Fruit fly (Drosophila melanogaster) whole organism, embryonic: ENCODE measurements around the gene CG42591.

ENCODE experiments used
- B-H2 ChIP-seq: fragments of 200-800 bp; sonication (Bioruptor generic); optimal IDR thresholded peaks from 2 replicates; lab custom pipeline; 2018; ENCODE audit warnings: missing biosample characterization, mild to moderate bottlenecking, missing genetic modification characterization
- CG11247 ChIP-seq: fragments of 200-800 bp; sonication (Bioruptor generic); IDR thresholded peaks from 2 replicates; pipeline ENCODE4 v1.3.6; 2022; ENCODE audit warnings: missing biosample characterization, missing genetic modification characterization
- CG12236 ChIP-seq: fragments of 200-800 bp; sonication (Bioruptor generic); optimal IDR thresholded peaks from 2 replicates; lab custom pipeline; 2016; ENCODE audit warnings: missing biosample characterization, missing genetic modification characterization
- CG13894 ChIP-seq: fragments of 200-800 bp; sonication (Bioruptor generic); optimal IDR thresholded peaks from 3 replicates; lab custom pipeline; 2018; ENCODE audit warnings: missing biosample characterization, mild to moderate bottlenecking, missing genetic modification characterization, moderate library complexity
- CG14710 ChIP-seq: fragments of 200-800 bp; sonication (Bioruptor generic); optimal IDR thresholded peaks from 3 replicates; lab custom pipeline; 2019; ENCODE audit warnings: missing biosample characterization, mild to moderate bottlenecking, missing genetic modification characterization, moderate library complexity
- CG15011 ChIP-seq: fragments of 200-800 bp; sonication (Bioruptor generic); optimal IDR thresholded peaks from 3 replicates; lab custom pipeline; 2018; ENCODE audit warnings: missing biosample characterization, mild to moderate bottlenecking, missing genetic modification characterization
- CG1529 ChIP-seq: fragments of 200-800 bp; sonication (Bioruptor generic); optimal IDR thresholded peaks from 3 replicates; lab custom pipeline; 2018; ENCODE audit warnings: missing biosample characterization, missing genetic modification characterization
- CG15696 ChIP-seq: fragments of 200-800 bp; sonication (Bioruptor generic); optimal IDR thresholded peaks from 2 replicates; lab custom pipeline; 2019; ENCODE audit warnings: missing biosample characterization, mild to moderate bottlenecking, missing genetic modification characterization, moderate library complexity
- CG17186 ChIP-seq: fragments of 200-800 bp; sonication (Bioruptor generic); optimal IDR thresholded peaks from 3 replicates; lab custom pipeline; 2017; ENCODE audit warnings: missing biosample characterization, missing genetic modification reagents, missing genetic modification characterization
- CG2120 ChIP-seq: fragments of 200-800 bp; sonication (Bioruptor generic); optimal IDR thresholded peaks from 3 replicates; lab custom pipeline; 2016; ENCODE audit warnings: missing biosample characterization, missing genetic modification characterization
- CG30431 ChIP-seq: fragments of 200-800 bp; sonication (Bioruptor generic); optimal IDR thresholded peaks from 2 replicates; lab custom pipeline; 2017; ENCODE audit warnings: missing biosample characterization, missing genetic modification characterization
- CG31441 ChIP-seq: fragments of 200-800 bp; sonication (Bioruptor generic); IDR thresholded peaks from 2 replicates; pipeline ENCODE4 v1.3.6; 2022; ENCODE audit warnings: missing biosample characterization, missing genetic modification characterization
- CG3995 ChIP-seq: fragments of 200-800 bp; sonication (Bioruptor generic); optimal IDR thresholded peaks from 3 replicates; lab custom pipeline; 2016; ENCODE audit warnings: missing biosample characterization, missing genetic modification characterization
- CG42726 ChIP-seq: fragments of 200-800 bp; sonication (Bioruptor generic); IDR thresholded peaks from 2 replicates; pipeline ENCODE4 v1.3.6; 2022; ENCODE audit warnings: missing biosample characterization, missing genetic modification characterization; ENCODE audit not compliant: partially characterized antibody
- CG6175 ChIP-seq: fragments of 200-800 bp; sonication (Bioruptor generic); IDR thresholded peaks from 3 replicates; pipeline ENCODE4 v1.3.6; 2022; ENCODE audit warnings: missing biosample characterization, missing genetic modification characterization
- CG7372 ChIP-seq: fragments of 200-800 bp; sonication (Bioruptor generic); IDR thresholded peaks from 2 replicates; pipeline ENCODE4 v1.3.6; 2022; ENCODE audit warnings: missing biosample characterization, missing genetic modification characterization
- D19A ChIP-seq: fragments of 200-800 bp; optimal IDR thresholded peaks from 3 replicates; lab custom pipeline; 2019; ENCODE audit warnings: missing biosample characterization, mild to moderate bottlenecking, missing genetic modification characterization, moderate library complexity
- Dbx ChIP-seq: fragments of 200-800 bp; sonication (Bioruptor generic); IDR thresholded peaks from 3 replicates; pipeline ENCODE4 v1.3.6; 2022; ENCODE audit warnings: missing biosample characterization, missing genetic modification characterization
- Eip74EF ChIP-seq, 2 experiments: fragments of 200-800 bp in 1 of 2; fragments of >200 bp in 1 of 2; sonication (Bioruptor generic) in 1 of 2; optimal IDR thresholded peaks; 2 replicates each; lab custom pipeline; 2017 to 2019; ENCODE audit warnings: missing biosample characterization in 2 of 2, missing genetic modification characterization in 2 of 2, mild to moderate bottlenecking in 1 of 2, moderate library complexity in 1 of 2
- Fer1 ChIP-seq: fragments of 200-800 bp; sonication (Bioruptor generic); optimal IDR thresholded peaks from 2 replicates; lab custom pipeline; 2017; ENCODE audit warnings: missing biosample characterization, mild to moderate bottlenecking, missing genetic modification characterization
- Gsc ChIP-seq: fragments of 200-800 bp; sonication (Bioruptor generic); IDR thresholded peaks from 2 replicates; pipeline ENCODE4 v1.3.6; 2022; ENCODE audit warnings: missing biosample characterization, missing genetic modification characterization
- Hmr ChIP-seq: fragments of 200-800 bp; sonication (Bioruptor generic); optimal IDR thresholded peaks from 3 replicates; lab custom pipeline; 2017; ENCODE audit warnings: mild to moderate bottlenecking, missing biosample characterization, missing genetic modification reagents, missing genetic modification characterization
- Hr51 ChIP-seq, 2 experiments: fragments of 200-800 bp; sonication (Bioruptor generic); optimal IDR thresholded peaks; 2 replicates in 1 of 2; 3 replicates in 1 of 2; lab custom pipeline; 2016 to 2018; ENCODE audit warnings: missing biosample characterization in 2 of 2, missing genetic modification characterization in 2 of 2, mild to moderate bottlenecking in 1 of 2, moderate library complexity in 1 of 2
- MTF-1 ChIP-seq: fragments of 200-800 bp; sonication (Bioruptor generic); optimal IDR thresholded peaks from 2 replicates; lab custom pipeline; 2018; ENCODE audit warnings: missing biosample characterization, mild to moderate bottlenecking, missing genetic modification characterization, borderline replicate concordance
- Mad ChIP-seq: fragments of 200-800 bp; sonication (Bioruptor generic); optimal IDR thresholded peaks from 2 replicates; lab custom pipeline; 2016; ENCODE audit warnings: missing biosample characterization, missing genetic modification characterization
- Med ChIP-seq: fragments of 200-800 bp; sonication (Bioruptor generic); peaks from one replicate; lab custom pipeline; 2016; ENCODE audit warnings: missing biosample characterization, missing genetic modification characterization, mild to moderate bottlenecking, inconsistent platforms, moderate library complexity
- Myb ChIP-seq: fragments of 200-800 bp; sonication (Bioruptor generic); optimal IDR thresholded peaks from 2 replicates; lab custom pipeline; 2016; ENCODE audit warnings: missing biosample characterization, missing genetic modification characterization
- NFAT ChIP-seq: fragments of 200-800 bp; sonication (Bioruptor generic); IDR thresholded peaks from 2 replicates; pipeline ENCODE4 v1.3.6; 2022; ENCODE audit warnings: missing biosample characterization, missing genetic modification characterization
- NfI ChIP-seq: fragments of 200-800 bp; sonication (Bioruptor generic); optimal IDR thresholded peaks from 3 replicates; lab custom pipeline; 2018; ENCODE audit warnings: missing biosample characterization, mild to moderate bottlenecking, missing genetic modification characterization, moderate library complexity
- Sox100B ChIP-seq: fragments of 200-800 bp; sonication (Bioruptor generic); optimal IDR thresholded peaks from 3 replicates; lab custom pipeline; 2018; ENCODE audit warnings: missing biosample characterization, mild to moderate bottlenecking, missing genetic modification characterization
- Sox102F ChIP-seq: fragments of 200-800 bp; sonication (Bioruptor generic); optimal IDR thresholded peaks from 2 replicates; lab custom pipeline; 2018; ENCODE audit warnings: missing biosample characterization, mild to moderate bottlenecking, missing genetic modification characterization, moderate library complexity
- ato ChIP-seq: fragments of 200-800 bp; sonication (Bioruptor generic); IDR thresholded peaks from 2 replicates; pipeline ENCODE4 v1.3.6; 2022; ENCODE audit warnings: missing biosample characterization, missing genetic modification characterization; ENCODE audit not compliant: partially characterized antibody
- br ChIP-seq: fragments of >200 bp; optimal IDR thresholded peaks from 2 replicates; lab custom pipeline; 2017
- crp ChIP-seq, 2 experiments: fragments of 200-800 bp; sonication (Bioruptor generic); optimal IDR thresholded peaks; 2 replicates in 1 of 2; 3 replicates in 1 of 2; lab custom pipeline; 2017; ENCODE audit warnings: missing biosample characterization in 2 of 2, missing genetic modification characterization in 2 of 2, mild to moderate bottlenecking in 1 of 2, moderate library complexity in 1 of 2
- dmrt11E ChIP-seq: fragments of 200-800 bp; sonication (Bioruptor generic); optimal IDR thresholded peaks from 3 replicates; lab custom pipeline; 2018; ENCODE audit warnings: missing biosample characterization, mild to moderate bottlenecking, missing genetic modification characterization, moderate library complexity
- dpn ChIP-seq, 2 experiments: fragments of 200-800 bp; sonication (Bioruptor generic); optimal IDR thresholded peaks; 3 replicates each; lab custom pipeline; 2016; ENCODE audit warnings: missing biosample characterization in 2 of 2, missing genetic modification characterization in 2 of 2
- gce ChIP-seq: fragments of 200-800 bp; sonication (Bioruptor generic); IDR thresholded peaks from 3 replicates; pipeline ENCODE4 v1.3.6; 2022; ENCODE audit warnings: missing biosample characterization, missing genetic modification characterization
- gem ChIP-seq: fragments of 200-800 bp; sonication (Bioruptor generic); optimal IDR thresholded peaks from 2 replicates; lab custom pipeline; 2019; ENCODE audit warnings: missing biosample characterization, mild to moderate bottlenecking, missing genetic modification characterization, moderate library complexity
- jigr1 ChIP-seq: fragments of 200-800 bp; sonication (Bioruptor generic); IDR thresholded peaks from 3 replicates; pipeline ENCODE4 v1.3.6; 2022; ENCODE audit warnings: missing biosample characterization, missing genetic modification characterization
- jumu ChIP-seq: fragments of 200-800 bp; sonication (Bioruptor generic); optimal IDR thresholded peaks from 3 replicates; lab custom pipeline; 2016; ENCODE audit warnings: missing biosample characterization, missing genetic modification characterization
- mld ChIP-seq: fragments of 200-800 bp; sonication (Bioruptor generic); IDR thresholded peaks from 3 replicates; pipeline ENCODE4 v1.3.6; 2022; ENCODE audit warnings: missing biosample characterization, missing genetic modification characterization; ENCODE audit not compliant: partially characterized antibody
- psq ChIP-seq: fragments of 200-800 bp; sonication (Bioruptor generic); optimal IDR thresholded peaks from 2 replicates; lab custom pipeline; 2017; ENCODE audit warnings: missing biosample characterization, missing genetic modification characterization
- run ChIP-seq: fragments of 200-800 bp; sonication (Bioruptor generic); optimal IDR thresholded peaks from 3 replicates; lab custom pipeline; 2018; ENCODE audit warnings: missing biosample characterization, mild to moderate bottlenecking, missing genetic modification characterization
- salm ChIP-seq: fragments of 200-800 bp; sonication (Bioruptor generic); optimal IDR thresholded peaks from 2 replicates; lab custom pipeline; 2018; ENCODE audit warnings: missing biosample characterization, mild to moderate bottlenecking, missing genetic modification characterization
- sima ChIP-seq: fragments of 200-800 bp; sonication (Bioruptor generic); optimal IDR thresholded peaks from 2 replicates; lab custom pipeline; 2016; ENCODE audit warnings: missing biosample characterization, missing genetic modification characterization
- tgo ChIP-seq: fragments of 200-800 bp; sonication (Bioruptor generic); IDR thresholded peaks from 3 replicates; pipeline ENCODE4 v1.3.6; 2022; ENCODE audit warnings: missing biosample characterization, missing genetic modification characterization
- tin ChIP-seq: fragments of 200-800 bp; sonication (Bioruptor generic); optimal IDR thresholded peaks from 3 replicates; lab custom pipeline; 2016; ENCODE audit warnings: missing biosample characterization, missing genetic modification characterization
- wdn ChIP-seq: fragments of 200-800 bp; sonication (Bioruptor generic); IDR thresholded peaks from 2 replicates; pipeline ENCODE4 v1.3.6; 2022; ENCODE audit warnings: missing biosample characterization, missing genetic modification characterization

Gene CG42591

dm6 chr3L:8063214-8064156 lies 6.3 kb downstream of the CG42591 start, which contains the start of gene Sarm (continued):
- TF ChIP-seq Sox100B (GFP tag; lab: Kevin White, UChicago) (peak; percentile 68), CG7372 (GFP tag; lab: Robert Waterston, UW) (no peak), CG14710 (tag; lab: Kevin White, UChicago) (peak; percentile 30), ato (GFP tag; lab: Robert Waterston, UW) (no peak), gem (peak; percentile 70), CG15011 (peak; percentile 34), Gsc (GFP tag; lab: Robert Waterston, UW) (no peak), psq (GFP tag; lab: Kevin White, UChicago) (no peak), B-H2 (no peak), run (no peak), Dbx (0 out of 3 replicates have a peak, but pooled peaks have one; percentile 39), Fer1 (GFP tag; lab: Kevin White, UChicago) (peak; percentile 52), CG31441 (GFP tag; lab: Robert Waterston, UW) (peak; percentile 74), Myb (no peak), Mad (no peak), mld (GFP tag; lab: Robert Waterston, UW) (no peak), NfI (GFP tag; lab: Kevin White, UChicago) (peak; percentile 50), Med (GFP tag; lab: Kevin White, UChicago) (peak; percentile 79), CG3995 (GFP tag; lab: Kevin White, UChicago) (no peak), crp (GFP tag; optimal IDR thresholded peaks at IDR 0.05; lab: Kevin White, UChicago) (no peak), jigr1 (no peak), wdn (GFP tag; lab: Robert Waterston, UW) (no peak), tgo (no peak), Eip74EF (GFP tag; optimal IDR thresholded peaks at IDR 0.05; lab: Kevin White, UChicago) (no peak), NFAT (GFP tag; lab: Robert Waterston, UW) (no peak), CG30431 (GFP tag; lab: Kevin White, UChicago) (no peak), CG6175 (GFP tag; lab: Robert Waterston, UW) (no peak), dpn (GFP tag; optimal IDR thresholded peaks at IDR 0.05; lab: Kevin White, UChicago) (peak; percentile 20 to 40), CG13894 (tag; lab: Kevin White, UChicago) (no peak), tin (GFP tag; lab: Kevin White, UChicago) (no peak), jumu (GFP tag; lab: Kevin White, UChicago) (no peak), MTF-1 (no peak), sima (no peak), br (no peak), D19A (tag; lab: Kevin White, UChicago) (peak; percentile 26), Hmr (GFP tag; lab: Kevin White, UChicago) (peak; percentile 64), CG42726 (GFP tag; lab: Robert Waterston, UW) (no peak), dmrt11E (no peak), CG1529 (GFP tag; lab: Kevin White, UChicago) (peak; percentile 70), CG12236 (GFP tag; lab: Kevin White, UChicago) (no peak), gce (GFP tag; lab: Robert Waterston, UW) (no peak), CG2120 (GFP tag; lab: Kevin White, UChicago) (peak; percentile 47), CG17186 (GFP tag; lab: Kevin White, UChicago) (no peak), CG15696 (tag; lab: Kevin White, UChicago) (no peak), Hr51 (GFP tag; optimal IDR thresholded peaks at IDR 0.05; lab: Kevin White, UChicago) (peak in 1 of 2 experiments; percentile 67), CG11247 (GFP tag; lab: Robert Waterston, UW) (no peak), Sox102F (GFP tag; lab: Kevin White, UChicago) (peak; percentile 39), salm (tag; lab: Kevin White, UChicago) (no peak)
